Worm (Caenorhabditis elegans): Measurements from ENCODE around the gene klp-12.
A peak's percentile ranks its signal among the peaks of the same experiment; 100 is the strongest.

The klp-12 gene

ce11 chrIV:11310624-11311023, 49.0 kb downstream of the klp-12 start, which contains the start of gene znf-207 (continued):
- TF ChIP-seq F26F4.8 (GFP tag; conservative IDR thresholded peaks at IDR 0.05): no peak
- no peak for TF ChIP-seq hlh-11 (tag; optimal IDR thresholded peaks at IDR 0.05)
- TF ChIP-seq ctbp-1 (GFP tag; IDR thresholded peaks at IDR 0.05): no peak
- TF ChIP-seq duxl-1 (tag; optimal IDR thresholded peaks at IDR 0.05; ENCODE audit: poor library complexity): no peak
- TF ChIP-seq lsy-2 (tag; optimal IDR thresholded peaks at IDR 0.05): peak in 1 of 2 experiments; percentile 67
- TF ChIP-seq R02D3.7 (tag; optimal IDR thresholded peaks at IDR 0.05): no peak
- no peak for TF ChIP-seq daf-8 (GFP tag; IDR thresholded peaks at IDR 0.05)
- TF ChIP-seq rbr-2 (tag; optimal IDR thresholded peaks at IDR 0.05): peak; percentile 13
- TF ChIP-seq Y75B8A.6 (GFP tag; IDR thresholded peaks at IDR 0.05): no peak
- no peak for TF ChIP-seq ceh-20 (GFP tag; IDR thresholded peaks at IDR 0.05)
- TF ChIP-seq unc-130 (GFP tag; optimal IDR thresholded peaks at IDR 0.05): no peak
- TF ChIP-seq madf-9 (GFP tag; conservative IDR thresholded peaks at IDR 0.05): no peak
- no peak for TF ChIP-seq aly-2 (tag; optimal IDR thresholded peaks at IDR 0.05)
- TF ChIP-seq nhr-28 (tag; optimal IDR thresholded peaks at IDR 0.05): no peak
- TF ChIP-seq daf-12 (tag; optimal IDR thresholded peaks at IDR 0.05): no peak
- TF ChIP-seq ceh-44 (GFP tag; IDR thresholded peaks at IDR 0.05): no peak
- TF ChIP-seq spr-3 (GFP tag; optimal IDR thresholded peaks at IDR 0.05): no peak
- TF ChIP-seq set-16 (GFP tag; IDR thresholded peaks at IDR 0.05): no peak
- TF ChIP-seq T20F7.1 (GFP tag; optimal IDR thresholded peaks at IDR 0.05): peak; percentile 11
- no peak for TF ChIP-seq lin-29 (GFP tag; IDR thresholded peaks at IDR 0.05)
- TF ChIP-seq vab-7 (GFP tag; IDR thresholded peaks at IDR 0.05): no peak
- no peak for TF ChIP-seq ceh-62 (tag; optimal IDR thresholded peaks at IDR 0.05)
- no peak for TF ChIP-seq arid-1 (GFP tag; conservative IDR thresholded peaks at IDR 0.05)
- peak; percentile 38; the same call in 1 of the 2 replicates for TF ChIP-seq hmg-1.1 (GFP tag; IDR thresholded peaks at IDR 0.05)
- no peak for TF ChIP-seq Y48G9A.11 (GFP tag; IDR thresholded peaks at IDR 0.05)
- TF ChIP-seq ztf-11 (tag; optimal IDR thresholded peaks at IDR 0.05): no peak
- no peak for TF ChIP-seq zag-1 (tag; optimal IDR thresholded peaks at IDR 0.05)
- TF ChIP-seq lin-15B (tag; optimal IDR thresholded peaks at IDR 0.05): no peak
- no peak for TF ChIP-seq skn-1 (tag; optimal IDR thresholded peaks at IDR 0.05)
- peak; percentile 19 for TF ChIP-seq dpl-1 (GFP tag; optimal IDR thresholded peaks at IDR 0.05)
- TF ChIP-seq ama-1 (optimal IDR thresholded peaks at IDR 0.05): no peak
- TF ChIP-seq php-3 (GFP tag; IDR thresholded peaks at IDR 0.05): no peak
- TF ChIP-seq pha-4 (GFP tag; IDR thresholded peaks at IDR 0.05): no peak
- peak; percentile 46 for TF ChIP-seq pha-4 (tag; optimal IDR thresholded peaks at IDR 0.05)
- TF ChIP-seq pqm-1 (tag; optimal IDR thresholded peaks at IDR 0.05): no peak
- TF ChIP-seq F44E2.7 (GFP tag; IDR thresholded peaks at IDR 0.05): no peak
- TF ChIP-seq ceh-32 (tag; optimal IDR thresholded peaks at IDR 0.05; ENCODE audit: poor library complexity): no peak
- TF ChIP-seq nhr-77 (tag; optimal IDR thresholded peaks at IDR 0.05): no peak
- TF ChIP-seq F10B5.3 (tag; optimal IDR thresholded peaks at IDR 0.05): no peak
- TF ChIP-seq dmd-6 (GFP tag; IDR thresholded peaks at IDR 0.05): no peak
- no peak for TF ChIP-seq nhr-76 (tag; optimal IDR thresholded peaks at IDR 0.05)
- TF ChIP-seq fos-1 (tag; optimal IDR thresholded peaks at IDR 0.05): no peak
- no peak for TF ChIP-seq egl-27 (tag; optimal IDR thresholded peaks at IDR 0.05)
- TF ChIP-seq mdt-29 (GFP tag; IDR thresholded peaks at IDR 0.05): no peak
- TF ChIP-seq snpc-4 (tag; optimal IDR thresholded peaks at IDR 0.05): no peak
- TF ChIP-seq attf-4 (tag; optimal IDR thresholded peaks at IDR 0.05): no peak
- TF ChIP-seq hlh-30 (tag; optimal IDR thresholded peaks at IDR 0.05; ENCODE audit: insufficient read depth): peak; percentile 23
- TF ChIP-seq mdl-1 (tag; optimal IDR thresholded peaks at IDR 0.05): peak in 1 of 2 experiments; percentile 39
- no peak for TF ChIP-seq zip-11 (GFP tag; IDR thresholded peaks at IDR 0.05)
- TF ChIP-seq egl-43 (GFP tag; IDR thresholded peaks at IDR 0.05): no peak
- no peak for TF ChIP-seq tag-97 (GFP tag; IDR thresholded peaks at IDR 0.05)
- TF ChIP-seq nhr-237 (tag; optimal IDR thresholded peaks at IDR 0.05): no peak
- no peak for TF ChIP-seq ztf-7 (tag; optimal IDR thresholded peaks at IDR 0.05)
- no peak for TF ChIP-seq nhr-6 (tag; optimal IDR thresholded peaks at IDR 0.05)
